Worm (Caenorhabditis elegans) whole organism, dauer: ENCODE data around the gene nhr-30.

Experiments used
- unc-62 ChIP-seq: sonication (generic microtip); optimal IDR thresholded peaks from 2 replicates; lab custom pipeline; 2017; ENCODE audit warnings: missing biosample characterization, missing genetic modification reagents, missing genetic modification characterization

Gene nhr-30

DNA sequence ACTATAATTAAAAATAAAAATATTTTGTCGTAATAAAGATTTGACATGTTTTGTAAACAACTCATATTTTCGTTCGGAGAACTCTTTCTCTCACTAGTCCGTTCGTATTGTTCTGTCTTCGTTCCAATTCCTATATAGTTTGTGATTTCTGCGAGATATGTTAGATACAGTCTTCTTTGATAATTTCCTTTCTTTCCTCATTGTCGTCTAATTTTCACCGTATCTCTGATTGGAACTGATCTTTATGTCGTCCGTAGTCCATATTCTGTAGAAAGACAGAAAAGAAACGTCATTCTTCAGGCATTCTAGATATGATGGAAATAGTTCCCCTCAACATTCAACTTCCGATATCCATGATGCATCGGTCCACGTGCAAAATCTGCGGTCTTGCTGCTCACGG is at the start of gene nhr-30:
Gene nhr-30 (plus strand): TSS at position 301 of the 400 bp plus-strand sequence.
- TF ChIP-seq unc-62 (GFP tag; lab: Kevin White, UChicago) = no peak

DNA sequence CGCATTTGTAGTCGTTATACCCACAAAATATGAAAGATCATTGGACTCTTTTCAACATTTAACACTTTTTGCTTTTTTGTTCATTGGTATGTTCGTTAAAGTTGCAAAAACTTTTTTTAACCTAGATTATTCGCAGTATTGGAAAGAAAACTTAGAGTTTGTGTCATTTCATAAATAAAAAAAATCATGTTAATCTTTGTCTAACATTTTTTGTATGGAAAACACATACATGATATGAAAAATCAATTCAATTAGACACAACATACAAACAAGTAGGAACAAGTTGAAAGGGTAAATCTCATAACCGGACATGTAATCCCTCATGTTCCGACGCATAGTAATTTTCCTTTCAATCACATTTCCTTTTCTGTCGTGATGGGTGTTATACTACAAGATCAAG is 43.8 kb upstream of the nhr-30 start, which contains the start of gene F59E11.2:
Gene F59E11.2 (plus strand): TSS at position 301 of the 400 bp plus-strand sequence.
- no peak for TF ChIP-seq unc-62 (GFP tag; lab: Kevin White, UChicago)

DNA sequence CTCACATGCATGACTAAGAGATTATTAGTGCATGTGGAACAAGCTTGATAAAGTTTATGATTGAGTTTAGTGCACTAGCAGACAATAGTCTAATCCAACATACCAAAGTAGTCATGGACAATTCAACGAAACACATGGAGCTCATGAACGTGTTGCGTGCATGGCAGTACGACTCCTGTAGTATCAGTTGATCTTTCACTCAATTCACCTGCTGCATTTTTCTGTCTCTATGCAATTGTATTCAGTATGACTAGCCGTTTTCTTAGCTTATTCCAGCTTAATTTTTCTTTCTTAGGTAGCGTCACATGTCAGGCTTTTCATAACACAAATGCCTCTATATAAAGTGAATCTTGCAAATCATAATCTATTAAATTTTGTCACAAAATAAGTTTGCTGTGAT is 41.7 kb upstream of the nhr-30 start, which contains the start of gene srx-1:
Gene srx-1 (plus strand): TSS at position 382 of the 400 bp plus-strand sequence.
- TF ChIP-seq unc-62 (GFP tag; lab: Kevin White, UChicago) = no peak

DNA sequence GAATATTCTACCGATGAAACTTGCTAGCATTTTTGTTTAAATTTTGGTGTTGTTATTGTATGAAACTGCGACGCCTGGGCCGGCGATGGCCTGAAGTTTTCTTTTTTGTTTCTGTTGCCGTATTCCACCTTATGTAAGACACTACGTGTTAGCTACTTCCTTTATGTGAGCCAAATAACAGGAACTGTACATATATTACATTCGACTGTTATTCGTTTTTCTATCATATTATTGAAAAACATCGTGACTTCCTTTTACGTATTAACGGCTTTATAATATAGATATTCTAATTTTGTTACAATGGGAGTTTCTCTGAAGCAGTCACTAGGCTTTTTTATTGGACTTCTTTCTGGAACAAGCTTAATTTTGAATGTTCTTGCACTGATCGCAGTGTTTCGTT is 39.7 kb upstream of the nhr-30 start, which contains the start of gene srx-3:
Gene srx-3 (plus strand): TSS at position 301 of the 400 bp plus-strand sequence.
- no peak for TF ChIP-seq unc-62 (GFP tag; lab: Kevin White, UChicago)

DNA sequence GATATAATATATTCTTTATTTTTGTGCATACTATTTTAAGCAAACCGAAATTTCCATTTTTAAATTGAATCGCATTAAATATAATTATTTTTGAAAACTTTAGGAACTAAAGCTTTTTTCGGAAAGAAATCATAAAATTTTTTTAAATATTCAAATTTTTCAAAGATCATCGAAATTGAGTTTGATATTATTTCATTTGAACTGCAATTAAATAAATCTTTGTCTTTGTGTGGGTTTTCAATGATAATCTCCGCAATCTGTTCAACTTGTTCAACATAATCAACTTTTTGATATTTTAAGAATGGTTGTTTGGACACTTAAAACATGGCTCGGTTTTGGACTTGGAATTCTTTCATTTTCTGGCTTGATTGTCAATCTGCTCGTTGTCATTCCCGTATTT is 35.8 kb upstream of the nhr-30 start, which contains the start of gene srx-2:
Gene srx-2 (plus strand): TSS at position 301 of the 400 bp plus-strand sequence.
- no peak for TF ChIP-seq unc-62 (GFP tag; lab: Kevin White, UChicago)

DNA sequence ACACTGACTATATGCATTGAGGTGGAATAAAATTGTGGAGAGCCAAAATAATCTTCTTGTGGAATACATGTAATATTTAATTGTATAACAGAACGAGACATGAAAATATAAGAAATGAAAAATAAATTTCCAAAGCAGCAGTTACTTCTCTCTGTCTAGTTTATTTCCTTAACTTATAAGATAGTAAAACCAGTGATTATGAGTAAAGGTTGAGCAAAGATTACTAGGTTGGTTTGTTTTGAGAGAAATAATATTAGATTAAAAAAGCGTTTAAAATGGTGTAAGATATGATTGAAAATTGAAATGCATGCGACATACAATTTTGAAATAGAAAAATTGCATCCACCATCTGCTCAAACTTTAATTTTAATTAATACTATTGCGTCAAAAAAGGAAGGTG is 31.2 kb upstream of the nhr-30 start, which contains the start of gene srh-201:
Gene srh-201 (minus strand): TSS at position 101 of the 400 bp plus-strand sequence.
- TF ChIP-seq unc-62 (GFP tag; lab: Kevin White, UChicago) = no peak

DNA sequence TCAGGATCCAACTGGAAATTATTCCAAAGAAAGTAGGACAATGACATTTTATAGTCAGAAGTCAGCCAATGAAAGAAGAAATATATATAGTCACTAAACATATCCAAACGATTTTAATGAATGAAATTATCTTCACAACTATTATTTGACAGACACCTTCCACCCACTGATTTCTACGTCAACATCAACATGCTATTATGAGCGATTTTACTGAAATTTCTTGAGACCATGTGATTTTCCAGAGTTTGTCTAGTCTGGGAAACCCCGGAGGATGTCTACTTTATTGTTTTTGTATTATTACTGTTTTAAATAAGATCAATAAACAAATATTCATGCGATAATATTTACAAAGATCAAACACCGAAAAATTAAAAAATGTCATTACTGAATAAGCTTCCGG is 29.4 kb upstream of the nhr-30 start, which contains the start of gene srt-18:
Gene srt-18 (minus strand): TSS at position 101 of the 400 bp plus-strand sequence.
- TF ChIP-seq unc-62 (GFP tag; lab: Kevin White, UChicago) = no peak

DNA sequence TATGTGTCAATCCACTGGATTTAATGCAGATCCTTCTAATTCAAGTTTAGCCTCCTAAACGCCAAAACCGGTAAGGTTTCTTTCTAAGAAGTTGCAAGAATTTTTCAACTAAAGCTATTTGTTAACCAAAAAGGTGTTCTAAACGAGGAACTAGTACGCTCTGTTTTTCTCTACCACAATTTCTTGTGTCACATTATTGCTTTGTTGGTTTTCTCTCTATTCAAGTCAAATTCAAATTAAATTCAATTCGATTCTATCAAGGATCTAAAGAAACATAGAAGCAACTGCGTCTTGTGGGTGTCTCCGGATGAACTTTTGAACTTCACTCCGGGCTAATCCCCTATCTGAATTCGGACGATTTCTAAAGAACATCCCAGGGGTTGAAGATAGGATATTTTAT is 28.5 kb upstream of the nhr-30 start, which contains the start of gene oac-40:
Gene oac-40 (plus strand): TSS at position 301 of the 400 bp plus-strand sequence.
- TF ChIP-seq unc-62 (GFP tag; lab: Kevin White, UChicago) = no peak

DNA sequence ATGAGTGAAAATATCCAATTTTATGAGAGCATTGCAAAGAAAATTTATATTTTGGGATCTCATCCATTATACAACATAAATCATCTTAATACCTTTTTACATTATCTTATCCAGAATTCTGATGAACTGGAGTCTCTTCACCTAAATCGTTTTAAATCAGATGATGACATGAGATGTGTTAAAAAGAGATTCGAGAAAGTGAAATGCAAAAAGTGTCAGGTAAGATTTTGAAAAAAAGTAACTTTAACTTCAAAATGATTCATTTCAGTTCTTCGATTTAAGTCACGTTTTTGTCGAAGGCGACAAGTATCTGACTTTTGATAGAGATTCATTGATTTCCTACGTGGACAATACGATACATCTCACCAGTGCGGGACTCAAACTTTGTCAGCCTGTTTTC is 26.1 kb upstream of the nhr-30 start:
- TF ChIP-seq unc-62 (GFP tag; lab: Kevin White, UChicago) = no peak

DNA sequence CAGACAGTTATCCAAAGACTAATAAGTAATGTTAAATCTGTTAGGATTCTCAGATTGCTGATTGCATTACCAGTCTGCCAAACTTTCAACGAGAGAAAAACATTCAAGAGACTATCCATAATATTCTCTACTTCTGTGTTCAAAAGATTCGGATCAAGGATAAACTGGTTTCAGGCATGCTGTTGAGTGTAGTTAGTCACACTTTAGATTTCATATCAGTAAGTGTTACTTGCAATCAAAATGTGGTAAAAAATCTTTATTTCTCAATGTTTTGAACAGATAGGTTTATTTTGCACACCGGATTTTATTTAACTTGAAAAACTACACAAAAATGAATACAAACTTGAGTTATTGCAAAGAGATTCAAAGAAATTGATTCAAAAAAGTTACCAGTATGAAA is 22.9 kb upstream of the nhr-30 start, which contains the start of gene oac-41:
Gene oac-41 (minus strand): TSS at position 101 of the 400 bp plus-strand sequence.
- no peak for TF ChIP-seq unc-62 (GFP tag; lab: Kevin White, UChicago)

DNA sequence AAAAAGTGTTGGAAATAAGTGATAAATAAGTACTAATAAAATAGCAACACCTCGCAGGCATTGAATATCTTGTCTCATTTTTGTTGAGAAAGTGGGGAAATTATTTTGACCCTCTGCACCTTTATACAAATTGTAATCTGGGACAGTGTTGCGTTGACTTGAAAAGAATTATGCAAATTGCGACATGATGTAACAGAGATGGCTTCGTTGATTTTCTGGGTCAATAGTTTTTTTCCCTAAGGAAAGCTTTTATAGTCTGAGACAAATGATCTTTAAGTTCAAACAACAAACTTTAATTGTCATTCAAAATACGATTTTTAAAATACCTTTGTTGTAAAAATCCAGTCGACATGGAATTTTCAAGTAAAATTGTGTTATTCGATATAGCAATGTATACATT is 20.3 kb upstream of the nhr-30 start, which contains the start of gene bus-1:
Gene bus-1 (minus strand): TSS at position 101 of the 400 bp plus-strand sequence.
- TF ChIP-seq unc-62 (GFP tag; lab: Kevin White, UChicago) = no peak

DNA sequence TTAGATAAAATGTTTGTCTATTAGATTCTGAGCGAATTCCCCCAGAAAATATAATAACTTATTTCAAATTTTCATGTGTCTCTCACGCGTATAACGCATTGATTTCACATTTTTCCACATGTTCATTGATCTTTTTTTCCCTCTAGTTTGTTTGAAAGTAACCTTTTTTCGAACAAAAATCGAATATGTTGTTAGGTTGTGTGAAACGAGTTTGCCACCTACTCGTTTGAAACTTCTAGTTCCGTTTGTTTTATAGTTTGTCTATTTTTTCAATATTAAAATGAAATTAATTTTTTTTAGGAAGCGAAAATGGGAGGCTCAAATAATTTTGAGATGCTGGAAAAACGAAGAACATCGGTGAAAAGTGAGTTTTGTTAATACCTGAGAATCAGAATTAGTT is 14.7 kb upstream of the nhr-30 start, which contains the start of gene C25E10.5:
Gene C25E10.5 (plus strand): TSS at position 301 of the 400 bp plus-strand sequence.
- TF ChIP-seq unc-62 (GFP tag; lab: Kevin White, UChicago) = no peak

DNA sequence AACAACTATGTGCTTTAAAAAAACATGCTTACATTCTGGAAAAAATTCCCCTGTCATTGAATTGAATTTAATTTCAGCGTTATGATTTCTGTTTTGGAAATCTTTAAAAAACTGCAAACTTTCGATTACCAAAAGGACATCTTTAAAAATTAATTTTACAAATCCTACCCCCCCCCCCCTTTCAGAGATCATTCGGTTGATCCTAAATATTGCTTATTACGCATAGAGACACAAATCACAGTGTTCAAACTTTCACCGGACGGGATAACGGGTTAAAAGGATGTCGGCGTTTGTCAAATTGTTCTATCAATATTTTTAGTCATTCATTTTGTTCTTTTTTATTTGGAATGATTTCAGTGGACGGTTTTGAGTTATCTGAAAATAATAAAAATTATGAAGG is 11.7 kb upstream of the nhr-30 start, which contains the start of gene C25E10.4:
Gene C25E10.4 (plus strand): TSS at position 301 of the 400 bp plus-strand sequence.
- TF ChIP-seq unc-62 (GFP tag; lab: Kevin White, UChicago) = no peak

DNA sequence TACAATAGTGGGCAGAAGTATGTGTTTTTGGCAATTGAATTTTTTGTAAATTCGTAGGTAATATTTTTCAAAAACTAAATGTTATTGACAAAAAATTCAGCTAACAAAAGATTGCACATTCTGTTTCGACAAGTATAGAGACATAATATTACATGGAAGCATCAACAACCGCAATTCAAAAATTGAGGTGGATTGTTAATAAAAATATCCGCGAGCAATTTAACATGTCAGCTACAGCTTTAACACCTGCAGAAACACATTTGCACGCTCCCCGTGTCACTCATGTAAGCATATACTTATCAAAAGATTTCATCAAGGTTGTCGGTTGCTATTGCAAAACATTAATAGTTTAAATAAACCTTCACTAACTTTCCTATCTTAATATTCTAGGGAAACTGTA is 9.3 kb upstream of the nhr-30 start, which contains the start of gene srsx-34:
Gene srsx-34 (plus strand): TSS at position 301 of the 400 bp plus-strand sequence.
- no peak for TF ChIP-seq unc-62 (GFP tag; lab: Kevin White, UChicago)

DNA sequence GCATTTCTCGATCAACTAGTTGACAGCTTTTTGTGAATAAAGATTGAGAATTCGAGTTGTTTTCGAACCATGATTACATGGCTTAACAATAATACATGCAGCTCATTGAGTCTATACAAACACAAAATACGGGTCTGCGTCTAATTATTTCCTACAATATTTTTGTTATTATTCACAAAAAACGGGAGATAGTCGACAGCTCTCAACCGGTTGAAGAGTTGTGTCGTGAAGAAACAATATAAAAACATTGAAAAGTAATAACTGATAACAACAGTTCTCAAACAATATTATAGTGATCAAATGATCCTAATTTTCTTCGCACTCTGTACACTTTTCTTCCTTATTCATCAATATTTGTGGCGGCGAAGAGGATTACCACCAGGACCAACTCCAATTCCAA is 3.9 kb upstream of the nhr-30 start, which contains the start of gene cyp-33B1:
Gene cyp-33B1 (plus strand): TSS at position 301 of the 400 bp plus-strand sequence.
- TF ChIP-seq unc-62 (GFP tag; lab: Kevin White, UChicago) = no peak

DNA sequence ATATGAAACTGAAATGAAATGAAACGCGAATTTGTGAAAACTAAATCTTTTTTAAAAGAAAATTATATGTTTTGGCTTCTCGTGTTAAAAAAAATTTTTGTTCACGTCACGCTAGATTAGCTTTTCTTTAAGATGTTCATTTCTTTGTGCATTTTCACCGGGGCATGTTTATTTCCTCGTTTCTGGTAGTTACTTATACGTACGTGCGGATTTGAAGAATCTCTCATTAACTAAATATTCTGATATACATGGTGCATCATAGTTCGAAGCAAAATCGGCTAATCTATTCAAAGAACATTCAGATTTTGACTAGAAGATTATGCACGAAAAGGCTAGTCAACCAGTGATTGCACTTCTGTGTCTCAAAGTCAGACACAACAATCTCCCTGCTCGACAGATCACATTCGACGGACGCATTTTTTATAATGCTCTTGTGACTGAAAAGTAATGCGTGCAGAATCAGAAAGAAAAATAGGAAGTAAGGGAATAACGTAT is 2.6 kb downstream of the nhr-30 start, which contains the start of gene C25E10.17:
Gene C25E10.17 (minus strand): TSS at position 51 of the 495 bp plus-strand sequence.
- no peak for TF ChIP-seq unc-62 (GFP tag; lab: Kevin White, UChicago)
